Worm (Caenorhabditis elegans) whole organism, L4 larva: Measurements from ENCODE around the gene F49F1.10.

ENCODE experiments used
- aha-1 ChIP-seq: fragments of 150-350 bp; peaks from one replicate; lab custom pipeline; 2014; ENCODE audit warnings: missing biosample characterization, missing genetic modification characterization
- nhr-25 ChIP-seq: sonication (generic microtip); optimal IDR thresholded peaks from 2 replicates; lab custom pipeline; 2017; ENCODE audit warnings: missing genetic modification characterization, mild to moderate bottlenecking, missing compliant biosample characterization, antibody characterized with exemption, moderate library complexity, borderline replicate concordance; ENCODE audit not compliant: insufficient read depth
- nhr-77 ChIP-seq: fragments of 150-350 bp; optimal IDR thresholded peaks from 2 replicates; lab custom pipeline; 2014; ENCODE audit warnings: missing biosample characterization, missing genetic modification characterization
- skn-1 ChIP-seq: fragments of 150-350 bp; optimal IDR thresholded peaks from 2 replicates; lab custom pipeline; 2014; ENCODE audit warnings: missing biosample characterization, missing genetic modification characterization
- zag-1 ChIP-seq: fragments of 150-350 bp; optimal IDR thresholded peaks from 2 replicates; lab custom pipeline; 2014; ENCODE audit warnings: missing biosample characterization, missing genetic modification characterization

DNA sequence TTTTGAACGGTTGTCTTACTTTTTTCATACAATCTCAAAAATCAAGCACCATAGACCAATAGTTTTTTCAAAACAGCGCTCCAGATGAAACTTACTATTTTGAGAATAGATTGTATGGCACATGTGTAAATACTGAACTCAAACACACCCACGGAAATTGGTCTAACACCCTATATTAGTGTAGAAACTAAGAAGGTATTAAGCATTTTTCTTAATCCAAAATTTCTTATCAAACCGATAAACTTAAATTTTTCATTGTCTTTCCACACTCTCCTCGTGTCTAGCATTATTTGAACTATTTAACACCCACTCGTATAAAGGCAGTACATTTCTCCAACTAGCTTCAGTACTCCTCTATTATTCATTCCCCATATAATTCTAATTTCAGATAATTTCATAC lies 11.2 kb upstream of the F49F1.10 start:
- TF ChIP-seq nhr-25 (tag; lab: Kevin White, UChicago) (no peak), skn-1 (tag; lab: Kevin White, UChicago) (no peak), nhr-77 (tag; lab: Kevin White, UChicago) (no peak), aha-1 (no peak), zag-1 (no peak)
